Worm (Caenorhabditis elegans): ENCODE data around the gene morc-1.
A peak's percentile ranks its signal among the peaks of the same experiment; 100 is the strongest.

Gene morc-1

ce11 chrIII:5225321-5225720 lies 18.6 kb upstream of the morc-1 start, which contains the start of gene nex-1:
nex-1 (plus strand) TSS chrIII:5225621.
- no peak for TF ChIP-seq nhr-25 (tag; optimal IDR thresholded peaks at IDR 0.05)
- TF ChIP-seq fos-1 (tag; optimal IDR thresholded peaks at IDR 0.05), result no peak
- TF ChIP-seq nhr-67 (tag; optimal IDR thresholded peaks at IDR 0.05), result no peak
- TF ChIP-seq egl-27 (tag; optimal IDR thresholded peaks at IDR 0.05), result no peak
- TF ChIP-seq elt-2 (tag; optimal IDR thresholded peaks at IDR 0.05), result no peak
- no peak for TF ChIP-seq unc-62 (GFP tag; optimal IDR thresholded peaks at IDR 0.05)
- no peak for TF ChIP-seq fkh-2 (tag; optimal IDR thresholded peaks at IDR 0.05)
- TF ChIP-seq ceh-9 (tag; optimal IDR thresholded peaks at IDR 0.05), result no peak
- TF ChIP-seq nhr-43 (tag; optimal IDR thresholded peaks at IDR 0.05; ENCODE audit: poor library complexity, severe bottlenecking), result no peak
- TF ChIP-seq nhr-12 (tag; optimal IDR thresholded peaks at IDR 0.05), result no peak

ce11 chrIII:5224908-5225307 lies 18.2 kb upstream of the morc-1 start:
- TF ChIP-seq fos-1 (tag; optimal IDR thresholded peaks at IDR 0.05), result peak; percentile 10
- peak; percentile 44 for TF ChIP-seq jun-1 (tag; optimal IDR thresholded peaks at IDR 0.05)
- peak; percentile 12 for TF ChIP-seq pha-4 (tag; optimal IDR thresholded peaks at IDR 0.05)
- TF ChIP-seq nhr-23 (tag; optimal IDR thresholded peaks at IDR 0.05), result peak; percentile 44
- no peak for TF ChIP-seq mdl-1 (tag; optimal IDR thresholded peaks at IDR 0.05)
- TF ChIP-seq nfya-1 (tag; optimal IDR thresholded peaks at IDR 0.05; ENCODE audit: insufficient read depth), result peak; percentile 28
- TF ChIP-seq unc-39 (tag; optimal IDR thresholded peaks at IDR 0.05), result no peak
- TF ChIP-seq egl-27 (tag; optimal IDR thresholded peaks at IDR 0.05), result peak; percentile 3
- TF ChIP-seq ztf-11 (tag; optimal IDR thresholded peaks at IDR 0.05), result no peak
- peak; percentile 37 for TF ChIP-seq elt-2 (tag; optimal IDR thresholded peaks at IDR 0.05)
- TF ChIP-seq ztf-4 (tag; optimal IDR thresholded peaks at IDR 0.05), result no peak
- TF ChIP-seq ama-1 (optimal IDR thresholded peaks at IDR 0.05), result peak; percentile 20
- TF ChIP-seq pqm-1 (tag; optimal IDR thresholded peaks at IDR 0.05), result peak; percentile 12
- no peak for TF ChIP-seq skn-1 (tag; optimal IDR thresholded peaks at IDR 0.05)
- TF ChIP-seq snpc-4 (tag; optimal IDR thresholded peaks at IDR 0.05), result no peak
- TF ChIP-seq eor-1 (tag; optimal IDR thresholded peaks at IDR 0.05), result no peak
- TF ChIP-seq nhr-12 (tag; optimal IDR thresholded peaks at IDR 0.05), result no peak
- TF ChIP-seq ceh-16 (tag; optimal IDR thresholded peaks at IDR 0.05), result no peak

- no peak for TF ChIP-seq pqm-1 (tag; optimal IDR thresholded peaks at IDR 0.05)
- peak; percentile 97 for TF ChIP-seq pha-4 (tag; optimal IDR thresholded peaks at IDR 0.05)
Observed at ce11 chrIII:5222777-5223176, 16.1 kb upstream of the morc-1 start.

- peak; percentile 91 for TF ChIP-seq pha-4 (tag; optimal IDR thresholded peaks at IDR 0.05)
- no peak for TF ChIP-seq ZK546.5 (tag; optimal IDR thresholded peaks at IDR 0.05)
Observed at ce11 chrIII:5221820-5222219, 15.1 kb upstream of the morc-1 start.

- TF ChIP-seq nhr-23 (tag; optimal IDR thresholded peaks at IDR 0.05) (no peak), lin-39 (tag; optimal IDR thresholded peaks at IDR 0.05) (peak; percentile 15), ceh-28 (tag; optimal IDR thresholded peaks at IDR 0.05) (no peak), nhr-77 (tag; optimal IDR thresholded peaks at IDR 0.05) (no peak), ceh-9 (tag; optimal IDR thresholded peaks at IDR 0.05) (no peak), lin-15B (tag; optimal IDR thresholded peaks at IDR 0.05) (no peak), egl-5 (tag; optimal IDR thresholded peaks at IDR 0.05) (no peak), jun-1 (tag; optimal IDR thresholded peaks at IDR 0.05) (no peak), ama-1 (optimal IDR thresholded peaks at IDR 0.05) (no peak)
Observed at ce11 chrIII:5218687-5219086, 12.0 kb upstream of the morc-1 start, which contains the start of gene ZC155.2. ZC155.2 (plus strand) TSS chrIII:5218987.

ce11 chrIII:5217511-5217910 lies 10.8 kb upstream of the morc-1 start, which contains the start of gene cutl-19:
cutl-19 (minus strand) TSS chrIII:5217611.
- TF ChIP-seq elt-1 (tag; optimal IDR thresholded peaks at IDR 0.05) (no peak), nhr-28 (tag; optimal IDR thresholded peaks at IDR 0.05) (no peak), unc-39 (tag; optimal IDR thresholded peaks at IDR 0.05) (no peak)

ce11 chrIII:5215375-5215774 lies 8.7 kb upstream of the morc-1 start, which contains the start of gene ZC155.4:
ZC155.4 (minus strand) TSS chrIII:5215475.
- no peak for TF ChIP-seq sea-2 (GFP tag; optimal IDR thresholded peaks at IDR 0.05)
- no peak for TF ChIP-seq ztf-4 (tag; optimal IDR thresholded peaks at IDR 0.05)
- TF ChIP-seq tbx-2 (tag; optimal IDR thresholded peaks at IDR 0.05), result no peak
- TF ChIP-seq lin-15B (tag; optimal IDR thresholded peaks at IDR 0.05), result no peak
- TF ChIP-seq nhr-77 (tag; optimal IDR thresholded peaks at IDR 0.05), result no peak
- no peak for TF ChIP-seq elt-2 (tag; optimal IDR thresholded peaks at IDR 0.05)
- no peak for TF ChIP-seq egl-27 (tag; optimal IDR thresholded peaks at IDR 0.05)
